Worm (Caenorhabditis elegans) whole organism, L2 larva: ENCODE measurements around the gene sel-9.

Source experiments
- fos-1 ChIP-seq: fragments of 150-350 bp; optimal IDR thresholded peaks from 2 replicates; lab custom pipeline; 2014; ENCODE audit warnings: missing biosample characterization, missing genetic modification characterization
- lsy-2 ChIP-seq, 2 experiments: fragments of 150-350 bp in 1 of 2; sonication (generic microtip) in 1 of 2; optimal IDR thresholded peaks; 2 replicates each; lab custom pipeline; 2014 to 2017; ENCODE audit warnings: missing biosample characterization in 2 of 2, missing genetic modification characterization in 2 of 2

DNA sequence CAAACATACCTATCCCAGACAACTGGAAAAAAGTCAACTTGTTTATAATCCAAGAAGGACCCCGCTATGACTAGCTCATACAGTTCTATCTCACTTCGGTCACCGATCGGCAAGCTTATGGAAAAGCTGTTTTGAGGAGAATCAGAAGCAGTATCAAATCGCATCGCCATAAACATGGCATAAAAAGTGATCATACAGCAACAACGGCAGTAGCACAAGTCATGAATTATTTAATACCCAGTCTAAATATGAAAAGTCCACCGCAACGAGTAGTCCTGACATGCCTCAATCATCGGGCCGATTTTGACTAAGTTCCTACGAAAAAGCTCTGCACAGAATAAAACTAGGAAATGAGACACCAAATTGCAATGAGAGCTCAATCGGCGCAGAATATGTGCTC is 21.2 kb upstream of the sel-9 start:
- TF ChIP-seq fos-1 (tag; lab: Kevin White, UChicago) (no peak), lsy-2 (tag; optimal IDR thresholded peaks at IDR 0.05; lab: Kevin White, UChicago) (no peak)
